Fruit fly (Drosophila melanogaster): ENCODE data around the gene Npc2b.

The Npc2b gene

DNA sequence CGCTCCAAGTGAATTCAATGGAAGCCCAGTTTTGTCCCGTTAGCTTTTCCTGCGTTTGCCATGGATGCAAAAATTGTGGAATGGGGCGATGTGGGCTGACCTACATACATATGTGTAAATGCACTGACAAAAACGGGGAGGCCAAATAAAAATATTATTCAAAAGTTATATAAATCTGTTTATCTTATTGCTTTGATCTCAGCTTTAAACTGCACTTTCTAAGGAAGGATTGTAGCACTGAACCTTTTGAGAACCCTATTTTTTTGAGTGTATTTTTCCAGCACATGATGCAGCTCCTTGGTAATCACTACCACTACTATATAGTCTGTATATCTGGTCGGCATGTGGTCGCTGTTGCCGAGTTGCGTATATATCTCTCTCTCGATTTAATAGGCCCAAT is 12.3 kb upstream of the Npc2b start (continued):
- no peak for TF ChIP-seq MESR4 (GFP tag; optimal IDR thresholded peaks at IDR 0.05)
- no peak for TF ChIP-seq ac (GFP tag; optimal IDR thresholded peaks at IDR 0.05)
- peak; percentile 66; the same call in 2 of the 3 replicates for TF ChIP-seq otp (GFP tag; IDR thresholded peaks at IDR 0.05)
- TF ChIP-seq Hr51 (GFP tag; optimal IDR thresholded peaks at IDR 0.05): peak in 1 of 2 experiments; percentile 55
- TF ChIP-seq Sry-δ (GFP tag; optimal IDR thresholded peaks at IDR 0.05): no peak
- no peak for TF ChIP-seq hkb (optimal IDR thresholded peaks at IDR 0.05)
- TF ChIP-seq hkb (GFP tag; IDR thresholded peaks at IDR 0.05): peak; percentile 79
- TF ChIP-seq C15 (GFP tag; IDR thresholded peaks at IDR 0.05): 0 out of 3 replicates have a peak, but pooled peaks have one; percentile 4
- no peak for TF ChIP-seq Stat92E (GFP tag; optimal IDR thresholded peaks at IDR 0.05)
- peak; percentile 4 for TF ChIP-seq CG10267 (tag; optimal IDR thresholded peaks at IDR 0.05)
- TF ChIP-seq CG6654 (GFP tag; optimal IDR thresholded peaks at IDR 0.05): no peak
- TF ChIP-seq CG6254 (GFP tag; optimal IDR thresholded peaks at IDR 0.05): peak; percentile 29
- no peak for TF ChIP-seq jigr1 (GFP tag; IDR thresholded peaks at IDR 0.05)
- TF ChIP-seq Usf (GFP tag; optimal IDR thresholded peaks at IDR 0.05): no peak
- no peak for TF ChIP-seq Doc3 (GFP tag; IDR thresholded peaks at IDR 0.05; ENCODE audit: partially characterized antibody)
- TF ChIP-seq H15 (GFP tag; IDR thresholded peaks at IDR 0.05): peak; percentile 53; the same call in 1 of the 3 replicates
- no peak for TF ChIP-seq NC2β (GFP tag; optimal IDR thresholded peaks at IDR 0.05)
- peak; percentile 45 for TF ChIP-seq phol (tag; optimal IDR thresholded peaks at IDR 0.05)
- no peak for TF ChIP-seq CG15601 (tag; optimal IDR thresholded peaks at IDR 0.05)
- TF ChIP-seq CG12071 (GFP tag; optimal IDR thresholded peaks at IDR 0.05): peak; percentile 21
- TF ChIP-seq Oaz (GFP tag; IDR thresholded peaks at IDR 0.05): no peak
- TF ChIP-seq Mrtf (GFP tag; IDR thresholded peaks at IDR 0.05): peak; percentile 38; the same call in 1 of the 3 replicates
- TF ChIP-seq Tbp (GFP tag; optimal IDR thresholded peaks at IDR 0.05): no peak
- TF ChIP-seq Fer1 (GFP tag; optimal IDR thresholded peaks at IDR 0.05): peak; percentile 48
- peak; percentile 31 for TF ChIP-seq ATbp (GFP tag; optimal IDR thresholded peaks at IDR 0.05)
- peak; percentile 67 for TF ChIP-seq dysf (GFP tag; IDR thresholded peaks at IDR 0.05)
- no peak for TF ChIP-seq CG10431 (GFP tag; optimal IDR thresholded peaks at IDR 0.05)
- TF ChIP-seq CG3995 (GFP tag; optimal IDR thresholded peaks at IDR 0.05): no peak
- TF ChIP-seq CG10209 (GFP tag; optimal IDR thresholded peaks at IDR 0.05): peak; percentile 9
- no peak for TF ChIP-seq slp2 (GFP tag; optimal IDR thresholded peaks at IDR 0.05)
- no peak for TF ChIP-seq Opbp (GFP tag; IDR thresholded peaks at IDR 0.05; ENCODE audit: partially characterized antibody)
- TF ChIP-seq zfh2 (GFP tag; optimal IDR thresholded peaks at IDR 0.05): no peak
- TF ChIP-seq crc (GFP tag; optimal IDR thresholded peaks at IDR 0.05): no peak
- peak; percentile 34 for TF ChIP-seq CG13424 (tag; optimal IDR thresholded peaks at IDR 0.05)
- TF ChIP-seq CG14014 (GFP tag; IDR thresholded peaks at IDR 0.05): peak; percentile 55; the same call in 1 of the 2 replicates
- TF ChIP-seq CG8478 (optimal IDR thresholded peaks at IDR 0.05): no peak
- TF ChIP-seq NC2α (GFP tag; optimal IDR thresholded peaks at IDR 0.05): no peak
- TF ChIP-seq exex (tag; optimal IDR thresholded peaks at IDR 0.05): no peak
- TF ChIP-seq Optix (GFP tag; IDR thresholded peaks at IDR 0.05): 0 out of 3 replicates have a peak, but pooled peaks have one; percentile 33
- peak; percentile 68 for TF ChIP-seq CG14441 (GFP tag; IDR thresholded peaks at IDR 0.05)
- TF ChIP-seq CG1647 (GFP tag; optimal IDR thresholded peaks at IDR 0.05): no peak
- TF ChIP-seq seq (GFP tag; IDR thresholded peaks at IDR 0.05): no peak
- no peak for TF ChIP-seq Nf-YB (GFP tag; optimal IDR thresholded peaks at IDR 0.05)
- TF ChIP-seq pnt (GFP tag; optimal IDR thresholded peaks at IDR 0.05): no peak
- TF ChIP-seq TFAM (GFP tag; optimal IDR thresholded peaks at IDR 0.05): no peak
- no peak for TF ChIP-seq gcm (GFP tag; optimal IDR thresholded peaks at IDR 0.05)
- TF ChIP-seq esg (GFP tag; conservative IDR thresholded peaks at IDR 0.05): peak; percentile 25; the same call in 1 of the 2 replicates
- TF ChIP-seq mam (GFP tag; optimal IDR thresholded peaks at IDR 0.05): peak; percentile 3
- peak; percentile 52 for TF ChIP-seq cwo (GFP tag; optimal IDR thresholded peaks at IDR 0.05)
- TF ChIP-seq Dref (GFP tag; IDR thresholded peaks at IDR 0.05): no peak
- TF ChIP-seq CG17612 (GFP tag; IDR thresholded peaks at IDR 0.05): 0 out of 2 replicates have a peak, but pooled peaks have one; percentile 32

Data from whole organism, embryonic.